Fruit fly (Drosophila melanogaster) whole organism: Measurements from ENCODE around the gene CG31954.

ENCODE experiments used
- CG8478 ChIP-seq: fragments of >200 bp; optimal IDR thresholded peaks from 2 replicates; lab custom pipeline; 2018; ENCODE audit warnings: inconsistent platforms
- Dll ChIP-seq: fragments of >200 bp; optimal IDR thresholded peaks from 2 replicates; lab custom pipeline; 2017
- EcR ChIP-seq, 2 experiments: fragments of >200 bp; optimal IDR thresholded peaks; 2 replicates each; lab custom pipeline; 2017; ENCODE audit warnings: missing biosample characterization in 2 of 2, missing genetic modification characterization in 2 of 2, missing genetic modification reagents in 2 of 2
- pan ChIP-seq: fragments of >200 bp; optimal IDR thresholded peaks from 2 replicates; lab custom pipeline; 2017
- psq ChIP-seq: fragments of >200 bp; optimal IDR thresholded peaks from 2 replicates; lab custom pipeline; 2017
- usp ChIP-seq: fragments of >200 bp; optimal IDR thresholded peaks from 2 replicates; lab custom pipeline; 2017; ENCODE audit warnings: missing biosample characterization, missing genetic modification characterization, mixed read lengths

- TF ChIP-seq psq: no peak
- TF ChIP-seq CG8478: no peak
- no peak for TF ChIP-seq EcR (GFP tag; optimal IDR thresholded peaks at IDR 0.05; lab: Kevin White, UChicago)
- no peak for TF ChIP-seq Dll (lab: Kevin White, UChicago)
- TF ChIP-seq pan (lab: Kevin White, UChicago): no peak
- no peak for TF ChIP-seq usp (GFP tag; lab: Kevin White, UChicago)
Measured at dm6 chr2L:3475168-3475567, 34.7 kb downstream of the CG31954 start.
